Fruit fly (Drosophila melanogaster) ovary, adult (tissue): ENCODE measurements around the gene CG11672.
A peak's percentile ranks its signal among the peaks of the same experiment; 100 is the strongest.

ENCODE experiments used
- CG17801 ChIP-seq: fragments of 200-800 bp; optimal IDR thresholded peaks from 2 replicates; lab custom pipeline; 2019; ENCODE audit warnings: missing biosample characterization, mild to moderate bottlenecking, missing genetic modification characterization, moderate library complexity; ENCODE audit not compliant: partially characterized antibody

CG11672 gene

dm6 chr3R:8312037-8312436 is 21.7 kb upstream of the CG11672 start, which contains the start of the genes CG11694 and CG11698:
Gene CG11694, minus strand, starts transcription at chr3R:8312137.
Gene CG11698, plus strand, starts transcription at chr3R:8312188.
- no peak for TF ChIP-seq CG17801

dm6 chr3R:8310678-8311077 is 20.3 kb upstream of the CG11672 start, which contains the start of gene CG11693:
Gene CG11693, minus strand, starts transcription at chr3R:8310778.
- TF ChIP-seq CG17801 = no peak

- TF ChIP-seq CG17801 = no peak
Observed at dm6 chr3R:8308515-8308959, 18.2 kb upstream of the CG11672 start, which contains the start of gene tex. Gene tex, minus strand, starts transcription at chr3R:8308645.

dm6 chr3R:8307283-8307682 is 16.9 kb upstream of the CG11672 start:
- no peak for TF ChIP-seq CG17801

- TF ChIP-seq CG17801 = no peak
Observed at dm6 chr3R:8306927-8307261, 16.5 kb upstream of the CG11672 start.

dm6 chr3R:8306188-8306926 is 16.0 kb upstream of the CG11672 start:
- no peak for TF ChIP-seq CG17801

- peak; percentile 37 for TF ChIP-seq CG17801
Observed at dm6 chr3R:8305110-8305509, 14.7 kb upstream of the CG11672 start, which contains the start of gene Sgt1. Gene Sgt1, minus strand, starts transcription at chr3R:8305274.

- no peak for TF ChIP-seq CG17801
Observed at dm6 chr3R:8303848-8304247, 13.5 kb upstream of the CG11672 start, which contains the start of gene nac. Gene nac, minus strand, starts transcription at chr3R:8304023.

dm6 chr3R:8300928-8301752 is 10.8 kb upstream of the CG11672 start, which contains the start of the genes CG9626 and mRpL1:
Gene CG9626, minus strand, starts transcription at chr3R:8300978.
Gene mRpL1, plus strand, starts transcription at chr3R:8301440.
- TF ChIP-seq CG17801 = no peak

dm6 chr3R:8292034-8292433 is 1.7 kb upstream of the CG11672 start, which contains the start of gene CG31463:
Gene CG31463, plus strand, starts transcription at chr3R:8292335.
- no peak for TF ChIP-seq CG17801

- no peak for TF ChIP-seq CG17801
Observed at dm6 chr3R:8290940-8291339, 562 bp upstream of the CG11672 start, which contains the start of gene CG31464. Gene CG31464, plus strand, starts transcription at chr3R:8291240.

- no peak for TF ChIP-seq CG17801
Observed at dm6 chr3R:8288790-8289189, 1.6 kb downstream of the CG11672 start.

- no peak for TF ChIP-seq CG17801
Observed at dm6 chr3R:8287697-8288096, 2.7 kb downstream of the CG11672 start, which contains the start of gene Nazo. Gene Nazo, plus strand, starts transcription at chr3R:8287876.

- TF ChIP-seq CG17801 = no peak
Observed at dm6 chr3R:8285727-8286344, 4.5 kb downstream of the CG11672 start.

dm6 chr3R:8284234-8284633 is 6.1 kb downstream of the CG11672 start:
- no peak for TF ChIP-seq CG17801

- TF ChIP-seq CG17801 = no peak
Observed at dm6 chr3R:8282727-8283126, 7.7 kb downstream of the CG11672 start.

dm6 chr3R:8279970-8280369 is 10.4 kb downstream of the CG11672 start:
- TF ChIP-seq CG17801 = no peak
